Fruit fly (Drosophila melanogaster): ENCODE data around the gene Cp36.

DNA sequence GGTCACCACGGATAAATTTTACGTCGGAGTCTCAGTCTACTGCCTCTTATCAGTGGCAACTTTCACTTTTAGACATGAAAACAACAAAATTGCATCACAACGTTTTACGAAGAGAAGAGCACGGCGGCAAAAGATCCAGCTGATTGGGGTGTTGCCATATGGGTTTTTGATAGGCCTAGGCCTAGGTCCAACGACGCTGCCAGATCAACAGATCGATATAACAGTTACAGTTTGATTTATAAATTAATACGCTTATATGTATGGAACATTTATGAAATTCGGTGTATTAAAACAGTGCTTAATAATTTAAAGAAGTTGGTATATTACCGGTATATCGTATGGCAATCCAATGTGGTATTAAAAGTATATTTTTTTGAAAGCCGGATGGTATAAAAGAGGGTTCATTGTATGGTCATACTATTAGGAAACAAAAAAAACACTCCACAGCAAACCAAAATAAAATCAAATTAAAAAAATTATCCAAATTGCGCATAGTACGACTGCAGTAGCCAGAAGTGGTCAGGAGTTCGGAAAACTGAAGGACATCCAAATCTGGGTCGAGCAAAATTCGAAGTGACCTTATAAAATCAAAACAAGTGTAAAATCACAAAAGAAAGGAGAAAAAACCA, 42.3 kb upstream of the Cp36 start, which contains the start of gene CG1440:
- TF ChIP-seq insv (optimal IDR thresholded peaks at IDR 0.05), result no peak
- TF ChIP-seq ttk (optimal IDR thresholded peaks at IDR 0.05), result no peak
- TF ChIP-seq psq (optimal IDR thresholded peaks at IDR 0.05), result no peak
- TF ChIP-seq Sin3A (optimal IDR thresholded peaks at IDR 0.05), result no peak

All from Kc167 (cell line).